Worm (Caenorhabditis elegans) whole organism, midembryonic: ENCODE measurements around the gene coq-6.

Experiments
- T22C8.4 ChIP-seq: fragments of 200-800 bp; sonication (Bioruptor generic); IDR thresholded peaks from 2 replicates; pipeline ENCODE4 v1.3.6; 2022; ENCODE audit warnings: missing genetic modification characterization, missing compliant biosample characterization
- cog-1 ChIP-seq: sonication (generic microtip); optimal IDR thresholded peaks from 2 replicates; lab custom pipeline; 2016; ENCODE audit warnings: missing genetic modification characterization, missing compliant biosample characterization
- flt-1 ChIP-seq: fragments of 200-800 bp; sonication (Bioruptor generic); IDR thresholded peaks from 2 replicates; pipeline ENCODE4 v1.3.6; 2022; ENCODE audit warnings: missing genetic modification characterization, missing compliant biosample characterization
- klf-2 ChIP-seq: fragments of 200-800 bp; sonication (Bioruptor generic); conservative IDR thresholded peaks from 2 replicates; pipeline ENCODE4 v1.3.6; 2022; ENCODE audit warnings: missing genetic modification reagents, missing genetic modification characterization, missing compliant biosample characterization
- tab-1 ChIP-seq: fragments of 200-800 bp; sonication (Bioruptor generic); IDR thresholded peaks from 2 replicates; pipeline ENCODE4 v1.3.6; 2022; ENCODE audit warnings: missing genetic modification characterization, missing compliant biosample characterization
- ztf-23 ChIP-seq: fragments of 200-800 bp; sonication (Bioruptor generic); IDR thresholded peaks from 2 replicates; pipeline ENCODE4 v1.3.6; 2022; ENCODE audit warnings: missing genetic modification reagents, missing genetic modification characterization, missing compliant biosample characterization
- ztf-29 ChIP-seq: fragments of 200-800 bp; sonication (Bioruptor generic); IDR thresholded peaks from 2 replicates; pipeline ENCODE4 v1.3.6; 2022; ENCODE audit warnings: missing genetic modification reagents, missing genetic modification characterization, missing compliant biosample characterization

DNA sequence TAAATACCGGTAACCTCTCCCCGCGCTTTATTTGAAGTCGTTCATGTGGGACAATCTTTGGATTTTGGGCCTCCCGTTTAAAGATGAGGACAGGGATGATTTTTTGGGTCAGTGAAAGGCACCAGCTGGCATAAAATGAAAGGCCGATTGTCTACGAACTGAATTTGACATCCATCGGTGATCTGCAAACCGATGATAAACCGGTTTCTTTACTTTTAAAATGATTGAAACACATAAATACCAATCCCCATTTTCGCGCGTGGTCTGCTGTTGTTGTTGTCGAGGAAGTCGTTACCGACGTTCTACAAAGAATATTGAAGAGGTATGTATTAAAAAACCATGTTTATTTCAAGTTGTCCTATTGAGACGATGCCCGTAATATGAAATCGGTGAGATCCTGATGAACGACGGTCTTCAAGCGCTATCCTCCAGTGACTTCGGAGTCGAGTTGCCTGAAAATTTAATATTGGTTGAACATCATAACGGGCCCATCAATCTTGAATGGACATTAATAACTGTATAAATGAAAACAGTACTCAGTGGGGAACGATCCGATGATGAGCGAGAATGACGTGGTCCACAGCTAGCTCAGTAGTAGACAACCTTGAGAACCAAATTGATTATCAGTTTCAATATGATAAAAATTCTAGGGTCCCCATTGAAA lies 6.5 kb downstream of the coq-6 start:
- TF ChIP-seq flt-1 (GFP tag; lab: Robert Waterston, UW) (no peak; the same call in 1 of the 2 replicates), T22C8.4 (0 out of 2 replicates have a peak, but pooled peaks have one; percentile 11), tab-1 (GFP tag; lab: Robert Waterston, UW) (0 out of 2 replicates have a peak, but pooled peaks have one; percentile 4), ztf-23 (GFP tag; lab: Robert Waterston, UW) (0 out of 2 replicates have a peak, but pooled peaks have one; percentile 45), cog-1 (tag; lab: Kevin White, UChicago) (no peak), ztf-29 (no peak), klf-2 (GFP tag; lab: Robert Waterston, UW) (no peak)
